Fruit fly (Drosophila melanogaster): ENCODE results near the gene RpS20.
A peak's percentile ranks its signal among the peaks of the same experiment; 100 is the strongest.

dm6 chr3R:20782655-20783105 lies 39.3 kb upstream of the RpS20 start:
- TF ChIP-seq Mnt (GFP tag; optimal IDR thresholded peaks at IDR 0.05) (peak; percentile 74), CG12768 (GFP tag; optimal IDR thresholded peaks at IDR 0.05) (peak; percentile 80), tj (GFP tag; optimal IDR thresholded peaks at IDR 0.05) (peak; percentile 73), kay (GFP tag; ENCODE audit: borderline replicate concordance) (peak; percentile 96), CG14711 (tag; optimal IDR thresholded peaks at IDR 0.05) (peak; percentile 50)
